Worm (Caenorhabditis elegans) whole organism, L2 larva: ENCODE data around the gene F25F2.1.

Experiments
- R02D3.7 ChIP-seq: fragments of 150-350 bp; optimal IDR thresholded peaks from 2 replicates; lab custom pipeline; 2014; ENCODE audit warnings: missing biosample characterization, missing genetic modification characterization
- mdl-1 ChIP-seq, 2 experiments: fragments of 150-350 bp in 1 of 2; sonication (generic microtip) in 1 of 2; optimal IDR thresholded peaks; 2 replicates each; lab custom pipeline; 2017; ENCODE audit warnings: missing biosample characterization in 2 of 2, missing genetic modification characterization in 2 of 2
- nhr-11 ChIP-seq: fragments of 150-350 bp; optimal IDR thresholded peaks from 2 replicates; lab custom pipeline; 2014; ENCODE audit warnings: missing biosample characterization, missing genetic modification characterization
- sem-4 ChIP-seq: fragments of 150-350 bp; optimal IDR thresholded peaks from 2 replicates; lab custom pipeline; 2014; ENCODE audit warnings: missing biosample characterization, missing genetic modification reagents, missing genetic modification characterization
- zag-1 ChIP-seq: fragments of 150-350 bp; optimal IDR thresholded peaks from 2 replicates; lab custom pipeline; 2014; ENCODE audit warnings: missing biosample characterization, missing genetic modification characterization

ce11 chrIII:4461337-4461736 is 47.3 kb upstream of the F25F2.1 start:
- TF ChIP-seq nhr-11 (tag; lab: Kevin White, UChicago) = no peak
- no peak for TF ChIP-seq mdl-1 (tag; optimal IDR thresholded peaks at IDR 0.05; lab: Kevin White, UChicago)
- TF ChIP-seq sem-4 (tag; lab: Kevin White, UChicago) = no peak
- no peak for TF ChIP-seq zag-1 (tag; lab: Kevin White, UChicago)
- no peak for TF ChIP-seq R02D3.7 (tag; lab: Kevin White, UChicago)
